Worm (Caenorhabditis elegans): Measurements from ENCODE around the gene cpr-2.

- no peak for TF ChIP-seq flt-1 (GFP tag; IDR thresholded peaks at IDR 0.05)
- TF ChIP-seq ztf-29 (GFP tag; IDR thresholded peaks at IDR 0.05), result no peak
- no peak for TF ChIP-seq T22C8.4 (GFP tag; IDR thresholded peaks at IDR 0.05)
- no peak for TF ChIP-seq ref-1 (GFP tag; conservative IDR thresholded peaks at IDR 0.05)
- TF ChIP-seq tab-1 (GFP tag; IDR thresholded peaks at IDR 0.05), result no peak
- no peak for TF ChIP-seq cog-1 (tag; optimal IDR thresholded peaks at IDR 0.05)
- TF ChIP-seq ztf-23 (GFP tag; IDR thresholded peaks at IDR 0.05), result no peak
- TF ChIP-seq med-1 (GFP tag; optimal IDR thresholded peaks at IDR 0.05; ENCODE audit: insufficient read depth), result no peak
These were observed 46.4 kb downstream of the cpr-2 start, which contains the start of gene Y32B12A.5 for ce11 chrV:16487474-16487873.
